Worm (Caenorhabditis elegans) whole organism, L2 larva: ENCODE data around the gene ztf-18.
A peak's percentile ranks its signal among the peaks of the same experiment; 100 is the strongest.

Source experiments
- C34F6.9 ChIP-seq: fragments of 150-350 bp; optimal IDR thresholded peaks from 2 replicates; lab custom pipeline; 2014; ENCODE audit warnings: missing biosample characterization, missing genetic modification characterization
- R02D3.7 ChIP-seq: fragments of 150-350 bp; optimal IDR thresholded peaks from 2 replicates; lab custom pipeline; 2014; ENCODE audit warnings: missing biosample characterization, missing genetic modification characterization
- Y55F3AM.14 ChIP-seq: fragments of 200-800 bp; sonication (Bioruptor generic); optimal IDR thresholded peaks from 2 replicates; lab custom pipeline; 2018; ENCODE audit warnings: mild to moderate bottlenecking, missing genetic modification characterization, missing compliant biosample characterization
- ZK546.5 ChIP-seq: sonication (generic microtip); optimal IDR thresholded peaks from 2 replicates; lab custom pipeline; 2017; ENCODE audit warnings: missing biosample characterization, missing genetic modification characterization
- ama-1 ChIP-seq: fragments of 150-350 bp; optimal IDR thresholded peaks from 2 replicates; lab custom pipeline; 2018; ENCODE audit warnings: inconsistent platforms
- ceh-16 ChIP-seq: fragments of 150-350 bp; optimal IDR thresholded peaks from 2 replicates; lab custom pipeline; 2014; ENCODE audit warnings: missing biosample characterization, missing genetic modification characterization
- ceh-82 ChIP-seq: fragments of 150-350 bp; optimal IDR thresholded peaks from 2 replicates; lab custom pipeline; 2014; ENCODE audit warnings: missing biosample characterization, missing genetic modification characterization
- crh-2 ChIP-seq: sonication (generic microtip); optimal IDR thresholded peaks from 2 replicates; lab custom pipeline; 2017; ENCODE audit warnings: missing biosample characterization, missing genetic modification characterization
- dmd-4 ChIP-seq: sonication (generic microtip); optimal IDR thresholded peaks from 2 replicates; lab custom pipeline; 2017; ENCODE audit warnings: missing biosample characterization, missing genetic modification characterization
- elt-3 ChIP-seq: sonication (generic microtip); optimal IDR thresholded peaks from 2 replicates; lab custom pipeline; 2017; ENCODE audit warnings: missing biosample characterization, missing genetic modification characterization
- fos-1 ChIP-seq: fragments of 150-350 bp; optimal IDR thresholded peaks from 2 replicates; lab custom pipeline; 2014; ENCODE audit warnings: missing biosample characterization, missing genetic modification characterization
- gmeb-1 ChIP-seq: fragments of 150-350 bp; optimal IDR thresholded peaks from 2 replicates; lab custom pipeline; 2014; ENCODE audit warnings: missing biosample characterization, missing genetic modification characterization
- lin-11 ChIP-seq: fragments of 150-350 bp; sonication (generic microtip); optimal IDR thresholded peaks from 2 replicates; lab custom pipeline; 2014; ENCODE audit warnings: missing biosample characterization, missing genetic modification characterization, inconsistent platforms, mixed read lengths
- lin-13 ChIP-seq: fragments of 150-350 bp; optimal IDR thresholded peaks from 2 replicates; lab custom pipeline; 2014; ENCODE audit warnings: missing biosample characterization, missing genetic modification reagents, missing genetic modification characterization
- lsy-2 ChIP-seq, 2 experiments: fragments of 150-350 bp in 1 of 2; sonication (generic microtip) in 1 of 2; optimal IDR thresholded peaks; 2 replicates each; lab custom pipeline; 2014 to 2017; ENCODE audit warnings: missing biosample characterization in 2 of 2, missing genetic modification characterization in 2 of 2
- mbf-1 ChIP-seq: sonication (generic microtip); optimal IDR thresholded peaks from 2 replicates; lab custom pipeline; 2017; ENCODE audit warnings: missing biosample characterization, missing genetic modification characterization
- nhr-11 ChIP-seq: fragments of 150-350 bp; optimal IDR thresholded peaks from 2 replicates; lab custom pipeline; 2014; ENCODE audit warnings: missing biosample characterization, missing genetic modification characterization
- nhr-129 ChIP-seq: fragments of 150-350 bp; optimal IDR thresholded peaks from 2 replicates; lab custom pipeline; 2014; ENCODE audit warnings: missing biosample characterization, missing genetic modification characterization
- nhr-21 ChIP-seq: fragments of 150-350 bp; optimal IDR thresholded peaks from 2 replicates; lab custom pipeline; 2014; ENCODE audit warnings: missing biosample characterization, missing genetic modification characterization
- nhr-23 ChIP-seq: fragments of 150-350 bp; optimal IDR thresholded peaks from 2 replicates; lab custom pipeline; 2014; ENCODE audit warnings: missing biosample characterization, missing genetic modification reagents, missing genetic modification characterization
- nhr-25 ChIP-seq: fragments of 150-350 bp; sonication (generic microtip); optimal IDR thresholded peaks from 3 replicates; lab custom pipeline; 2014; ENCODE audit warnings: missing biosample characterization, missing genetic modification characterization
- nhr-77 ChIP-seq: fragments of 150-350 bp; optimal IDR thresholded peaks from 2 replicates; lab custom pipeline; 2014; ENCODE audit warnings: missing biosample characterization, missing genetic modification characterization
- skn-1 ChIP-seq: sonication (generic microtip); optimal IDR thresholded peaks from 2 replicates; lab custom pipeline; 2017; ENCODE audit warnings: missing biosample characterization, missing genetic modification characterization
- sma-3 ChIP-seq: sonication (generic microtip); optimal IDR thresholded peaks from 2 replicates; lab custom pipeline; 2016; ENCODE audit warnings: missing genetic modification reagents, missing genetic modification characterization, missing compliant biosample characterization
- sma-9 ChIP-seq, 2 experiments: fragments of 150-350 bp in 1 of 2; sonication (generic microtip) in 1 of 2; optimal IDR thresholded peaks; 2 replicates each; lab custom pipeline; 2014 to 2016; ENCODE audit warnings: missing genetic modification characterization in 2 of 2, mild to moderate bottlenecking in 1 of 2, missing biosample characterization in 1 of 2, missing compliant biosample characterization in 1 of 2, missing genetic modification reagents in 1 of 2, moderate library complexity in 1 of 2
- unc-62 ChIP-seq: fragments of 150-350 bp; optimal IDR thresholded peaks from 2 replicates; lab custom pipeline; 2014; ENCODE audit warnings: missing biosample characterization, missing genetic modification reagents, missing genetic modification characterization
- zag-1 ChIP-seq: fragments of 150-350 bp; optimal IDR thresholded peaks from 2 replicates; lab custom pipeline; 2014; ENCODE audit warnings: missing biosample characterization, missing genetic modification characterization

Gene ztf-18

DNA sequence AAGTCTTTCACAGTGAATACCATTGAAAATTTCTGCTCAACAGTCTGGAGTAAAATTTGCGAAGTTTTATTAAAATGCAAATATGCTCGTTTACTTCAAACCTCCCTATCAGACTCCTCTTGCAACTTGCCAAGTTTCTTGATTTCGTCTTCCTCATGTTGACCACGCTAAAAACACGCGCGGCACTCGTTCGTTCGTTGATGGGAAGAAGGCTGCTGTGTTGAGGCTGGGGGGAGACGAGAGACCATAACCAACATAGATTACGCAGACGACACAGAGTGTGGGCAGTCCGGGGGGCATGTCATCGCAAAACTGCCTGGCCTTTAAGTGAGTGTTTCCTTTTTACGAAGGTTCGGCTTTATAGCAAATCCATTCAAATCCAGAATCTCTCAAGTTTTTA is 51.5 kb downstream of the ztf-18 start:
- no peak for TF ChIP-seq unc-62 (GFP tag; lab: Kevin White, UChicago)
- TF ChIP-seq nhr-129 (tag; lab: Kevin White, UChicago) = peak; percentile 51
- TF ChIP-seq nhr-23 = no peak
- peak; percentile 19 for TF ChIP-seq C34F6.9 (tag; lab: Kevin White, UChicago)
- TF ChIP-seq crh-2 (tag; lab: Kevin White, UChicago) = no peak
- TF ChIP-seq sma-9 (GFP tag; optimal IDR thresholded peaks at IDR 0.05; lab: Kevin White, UChicago) = peak; percentile 65
- TF ChIP-seq sma-9 (tag; optimal IDR thresholded peaks at IDR 0.05; lab: Kevin White, UChicago) = no peak
- TF ChIP-seq nhr-25 (tag; lab: Kevin White, UChicago) = peak; percentile 35
- no peak for TF ChIP-seq ZK546.5 (tag; lab: Kevin White, UChicago)
- peak in 1 of 2 experiments; percentile 18 for TF ChIP-seq lsy-2 (tag; optimal IDR thresholded peaks at IDR 0.05; lab: Kevin White, UChicago)
- peak; percentile 3 for TF ChIP-seq lin-11 (tag; lab: Kevin White, UChicago)
- no peak for TF ChIP-seq gmeb-1
- peak; percentile 68 for TF ChIP-seq fos-1 (tag; lab: Kevin White, UChicago)
- peak; percentile 71 for TF ChIP-seq nhr-21 (tag; lab: Kevin White, UChicago)
- TF ChIP-seq, all 48 proteins: peak for 8

ce11 chrIII:842630-843029 is 52.9 kb downstream of the ztf-18 start, which contains the start of gene far-8:
Gene far-8 (plus strand): TSS chrIII:842930.
- TF ChIP-seq nhr-77 (tag; lab: Kevin White, UChicago) (no peak), Y55F3AM.14 (no peak), R02D3.7 (tag; lab: Kevin White, UChicago) (no peak), nhr-23 (no peak), mbf-1 (tag; lab: Kevin White, UChicago) (no peak), sma-3 (no peak), lin-13 (GFP tag; lab: Kevin White, UChicago) (no peak), ceh-16 (tag; lab: Kevin White, UChicago) (no peak), skn-1 (tag; lab: Kevin White, UChicago) (no peak), unc-62 (GFP tag; lab: Kevin White, UChicago) (no peak), nhr-25 (tag; lab: Kevin White, UChicago) (no peak), crh-2 (tag; lab: Kevin White, UChicago) (no peak), ceh-82 (no peak), dmd-4 (tag; lab: Kevin White, UChicago) (no peak), ama-1 (lab: Kevin White, UChicago) (no peak), nhr-11 (no peak), zag-1 (tag; lab: Kevin White, UChicago) (no peak), elt-3 (tag; lab: Kevin White, UChicago) (no peak)
